Fruit fly (Drosophila melanogaster) whole organism, embryonic: ENCODE data around the gene CG12171.

Source experiments
- Adf1 ChIP-seq: fragments of 200-800 bp; sonication (Bioruptor generic); IDR thresholded peaks from 2 replicates; pipeline ENCODE4 v1.3.6; 2022; ENCODE audit warnings: missing biosample characterization, missing genetic modification characterization
- Aef1 ChIP-seq: fragments of 200-800 bp; sonication (Bioruptor generic); IDR thresholded peaks from 3 replicates; pipeline ENCODE4 v1.3.6; 2022; ENCODE audit warnings: missing biosample characterization, missing genetic modification characterization
- Asciz ChIP-seq: fragments of 200-800 bp; sonication (Bioruptor generic); optimal IDR thresholded peaks from 2 replicates; lab custom pipeline; 2017; ENCODE audit warnings: missing biosample characterization, mild to moderate bottlenecking, missing genetic modification characterization, missing genetic modification reagents
- BEAF-32 ChIP-seq: fragments of 200-800 bp; sonication (Bioruptor generic); optimal IDR thresholded peaks from 3 replicates; lab custom pipeline; 2017; ENCODE audit warnings: missing biosample characterization, missing genetic modification characterization, mild to moderate bottlenecking, moderate library complexity, missing genetic modification reagents
- C15 ChIP-seq: fragments of 200-800 bp; sonication (Bioruptor generic); IDR thresholded peaks from 3 replicates; pipeline ENCODE4 v1.3.6; 2022; ENCODE audit warnings: missing biosample characterization, missing genetic modification characterization
- CG10209 ChIP-seq: fragments of 200-800 bp; sonication (Bioruptor generic); optimal IDR thresholded peaks from 3 replicates; lab custom pipeline; 2017; ENCODE audit warnings: missing biosample characterization, mild to moderate bottlenecking, missing genetic modification characterization, missing genetic modification reagents
- CG10321 ChIP-seq: fragments of 200-800 bp; sonication (Bioruptor generic); IDR thresholded peaks from 2 replicates; pipeline ENCODE4 v1.3.6; 2022; ENCODE audit warnings: missing biosample characterization, missing genetic modification characterization
- CG10431 ChIP-seq: fragments of 200-800 bp; sonication (Bioruptor generic); optimal IDR thresholded peaks from 3 replicates; lab custom pipeline; 2018; ENCODE audit warnings: missing biosample characterization, mild to moderate bottlenecking, missing genetic modification characterization
- CG10565 ChIP-seq: fragments of 200-800 bp; sonication (Bioruptor generic); optimal IDR thresholded peaks from 3 replicates; lab custom pipeline; 2016; ENCODE audit warnings: missing biosample characterization, mild to moderate bottlenecking, missing genetic modification characterization
- CG11093 ChIP-seq: fragments of 200-800 bp; sonication (Bioruptor generic); IDR thresholded peaks from 3 replicates; pipeline ENCODE4 v1.3.6; 2022; ENCODE audit warnings: missing biosample characterization, missing genetic modification characterization
- CG11723 ChIP-seq: fragments of 200-800 bp; sonication (Bioruptor generic); optimal IDR thresholded peaks from 2 replicates; lab custom pipeline; 2017; ENCODE audit warnings: missing biosample characterization, mild to moderate bottlenecking, missing genetic modification characterization
- CG12769 ChIP-seq: fragments of 200-800 bp; sonication (Bioruptor generic); optimal IDR thresholded peaks from 2 replicates; lab custom pipeline; 2019; ENCODE audit warnings: missing biosample characterization, mild to moderate bottlenecking, missing genetic modification characterization, moderate library complexity
- CG14860 ChIP-seq: fragments of 200-800 bp; sonication (Bioruptor generic); IDR thresholded peaks from 3 replicates; pipeline ENCODE4 v1.3.6; 2022; ENCODE audit warnings: missing biosample characterization, missing genetic modification characterization; ENCODE audit not compliant: partially characterized antibody
- CG15479 ChIP-seq: fragments of 200-800 bp; sonication (Bioruptor generic); optimal IDR thresholded peaks from 3 replicates; lab custom pipeline; 2019; ENCODE audit warnings: missing biosample characterization, mild to moderate bottlenecking, missing genetic modification characterization, moderate library complexity
- CG15514 ChIP-seq: fragments of 200-800 bp; sonication (Bioruptor generic); optimal IDR thresholded peaks from 3 replicates; lab custom pipeline; 2017; ENCODE audit warnings: missing biosample characterization, missing genetic modification characterization, mild to moderate bottlenecking, moderate library complexity, missing genetic modification reagents
- CG1647 ChIP-seq: fragments of 200-800 bp; sonication (Bioruptor generic); optimal IDR thresholded peaks from 3 replicates; lab custom pipeline; 2016; ENCODE audit warnings: missing biosample characterization, missing genetic modification characterization
- CG2712 ChIP-seq: fragments of 200-800 bp; optimal IDR thresholded peaks from 3 replicates; lab custom pipeline; 2019; ENCODE audit warnings: missing biosample characterization, mild to moderate bottlenecking, missing genetic modification characterization, moderate library complexity
- CG2889 ChIP-seq: fragments of 200-800 bp; sonication (Bioruptor generic); IDR thresholded peaks from 3 replicates; pipeline ENCODE4 v1.3.6; 2022; ENCODE audit warnings: missing biosample characterization, missing genetic modification characterization
- CG32772 ChIP-seq: fragments of 200-800 bp; sonication (Bioruptor generic); IDR thresholded peaks from 2 replicates; pipeline ENCODE4 v1.3.6; 2022; ENCODE audit warnings: missing biosample characterization, missing genetic modification characterization
- CG3281 ChIP-seq: fragments of 200-800 bp; sonication (Bioruptor generic); optimal IDR thresholded peaks from 3 replicates; lab custom pipeline; 2017; ENCODE audit warnings: missing biosample characterization, mild to moderate bottlenecking, missing genetic modification characterization
- CG34376 ChIP-seq: fragments of 200-800 bp; sonication (Bioruptor generic); optimal IDR thresholded peaks from 2 replicates; lab custom pipeline; 2018; ENCODE audit warnings: missing biosample characterization, mild to moderate bottlenecking, missing genetic modification characterization
- CG3847 ChIP-seq: fragments of 200-800 bp; sonication (Bioruptor generic); IDR thresholded peaks from 2 replicates; pipeline ENCODE4 v1.3.6; 2022; ENCODE audit warnings: missing biosample characterization, missing genetic modification characterization
- CG4360 ChIP-seq: fragments of 200-800 bp; sonication (Bioruptor generic); IDR thresholded peaks from 2 replicates; pipeline ENCODE4 v1.3.6; 2022; ENCODE audit warnings: missing biosample characterization, missing genetic modification characterization
- CG7745 ChIP-seq: fragments of 200-800 bp; sonication (Bioruptor generic); optimal IDR thresholded peaks from 2 replicates; lab custom pipeline; 2018; ENCODE audit warnings: missing biosample characterization, mild to moderate bottlenecking, missing genetic modification characterization, moderate library complexity
- CG7928 ChIP-seq: fragments of 200-800 bp; sonication (Bioruptor generic); optimal IDR thresholded peaks from 2 replicates; lab custom pipeline; 2017; ENCODE audit warnings: missing biosample characterization, mild to moderate bottlenecking, missing genetic modification characterization
- CG8359 ChIP-seq: fragments of 200-800 bp; sonication (Bioruptor generic); optimal IDR thresholded peaks from 2 replicates; lab custom pipeline; 2017; ENCODE audit warnings: missing biosample characterization, mild to moderate bottlenecking, missing genetic modification characterization, borderline replicate concordance
- CG8924 ChIP-seq: fragments of 200-800 bp; optimal IDR thresholded peaks from 3 replicates; lab custom pipeline; 2019; ENCODE audit warnings: missing biosample characterization, mild to moderate bottlenecking, missing genetic modification characterization, moderate library complexity
- CG9437 ChIP-seq: fragments of 200-800 bp; sonication (Bioruptor generic); optimal IDR thresholded peaks from 2 replicates; lab custom pipeline; 2018; ENCODE audit warnings: missing biosample characterization, mild to moderate bottlenecking, missing genetic modification characterization
- D19A ChIP-seq: fragments of 200-800 bp; optimal IDR thresholded peaks from 3 replicates; lab custom pipeline; 2019; ENCODE audit warnings: missing biosample characterization, mild to moderate bottlenecking, missing genetic modification characterization, moderate library complexity
- Dad ChIP-seq: fragments of 200-800 bp; sonication (Bioruptor generic); optimal IDR thresholded peaks from 3 replicates; lab custom pipeline; 2016; ENCODE audit warnings: missing biosample characterization, missing genetic modification characterization
- Dek ChIP-seq: fragments of 200-800 bp; sonication (Bioruptor generic); optimal IDR thresholded peaks from 3 replicates; lab custom pipeline; 2019; ENCODE audit warnings: missing biosample characterization, mild to moderate bottlenecking, missing genetic modification characterization, moderate library complexity
- Dip2 ChIP-seq: fragments of 200-800 bp; sonication (Bioruptor generic); IDR thresholded peaks from 2 replicates; pipeline ENCODE4 v1.3.6; 2022; ENCODE audit warnings: missing biosample characterization, missing genetic modification characterization
- Fer2 ChIP-seq: fragments of 200-800 bp; sonication (Bioruptor generic); optimal IDR thresholded peaks from 2 replicates; lab custom pipeline; 2018; ENCODE audit warnings: missing biosample characterization, mild to moderate bottlenecking, missing genetic modification characterization, moderate library complexity
- Hey ChIP-seq: fragments of 200-800 bp; sonication (Bioruptor generic); optimal IDR thresholded peaks from 3 replicates; lab custom pipeline; 2018; ENCODE audit warnings: missing biosample characterization, mild to moderate bottlenecking, missing genetic modification characterization
- NC2β ChIP-seq: fragments of 200-800 bp; sonication (Bioruptor generic); optimal IDR thresholded peaks from 2 replicates; lab custom pipeline; 2016; ENCODE audit warnings: missing biosample characterization, missing genetic modification characterization
- Nf-YA ChIP-seq: fragments of 200-800 bp; sonication (Bioruptor generic); IDR thresholded peaks from 2 replicates; pipeline ENCODE4 v1.3.6; 2022; ENCODE audit warnings: missing biosample characterization, missing genetic modification characterization
- Nf-YC ChIP-seq: fragments of 200-800 bp; optimal IDR thresholded peaks from 3 replicates; lab custom pipeline; 2019; ENCODE audit warnings: missing biosample characterization, mild to moderate bottlenecking, missing genetic modification characterization, moderate library complexity
- Spps ChIP-seq: fragments of 200-800 bp; sonication (Bioruptor generic); optimal IDR thresholded peaks from 2 replicates; lab custom pipeline; 2018; ENCODE audit warnings: missing biosample characterization, mild to moderate bottlenecking, missing genetic modification characterization
- aop ChIP-seq: fragments of 200-800 bp; sonication (Bioruptor generic); IDR thresholded peaks from 2 replicates; pipeline ENCODE4 v1.3.6; 2022; ENCODE audit warnings: missing biosample characterization, missing genetic modification characterization
- ara ChIP-seq: fragments of 200-800 bp; sonication (Bioruptor generic); IDR thresholded peaks from 2 replicates; pipeline ENCODE4 v1.3.6; 2022; ENCODE audit warnings: missing biosample characterization, missing genetic modification characterization
- cad ChIP-seq: fragments of >200 bp; optimal IDR thresholded peaks from 2 replicates; lab custom pipeline; 2017; ENCODE audit warnings: missing biosample characterization, missing genetic modification characterization
- ewg ChIP-seq: fragments of 200-800 bp; sonication (Bioruptor generic); optimal IDR thresholded peaks from 3 replicates; lab custom pipeline; 2017; ENCODE audit warnings: mild to moderate bottlenecking, missing biosample characterization, missing genetic modification reagents, missing genetic modification characterization
- gcm ChIP-seq: fragments of 200-800 bp; sonication (Bioruptor generic); optimal IDR thresholded peaks from 2 replicates; lab custom pipeline; 2019; ENCODE audit warnings: missing biosample characterization, mild to moderate bottlenecking, missing genetic modification characterization, moderate library complexity
- gfzf ChIP-seq: fragments of 200-800 bp; sonication (Bioruptor generic); optimal IDR thresholded peaks from 2 replicates; lab custom pipeline; 2016; ENCODE audit warnings: missing biosample characterization, mild to moderate bottlenecking, missing genetic modification characterization, moderate library complexity
- gro ChIP-seq: fragments of 200-800 bp; sonication (Bioruptor generic); optimal IDR thresholded peaks from 2 replicates; lab custom pipeline; 2016; ENCODE audit warnings: missing biosample characterization, missing genetic modification characterization
- maf-S ChIP-seq: fragments of 200-800 bp; sonication (Bioruptor generic); optimal IDR thresholded peaks from 2 replicates; lab custom pipeline; 2016; ENCODE audit warnings: missing biosample characterization, missing genetic modification characterization
- phol ChIP-seq: fragments of 200-800 bp; sonication (Bioruptor generic); optimal IDR thresholded peaks from 3 replicates; lab custom pipeline; 2018; ENCODE audit warnings: missing biosample characterization, mild to moderate bottlenecking, missing genetic modification characterization, moderate library complexity
- psq ChIP-seq: fragments of 200-800 bp; sonication (Bioruptor generic); optimal IDR thresholded peaks from 2 replicates; lab custom pipeline; 2017; ENCODE audit warnings: missing biosample characterization, missing genetic modification characterization
- sim ChIP-seq: fragments of 200-800 bp; sonication (Bioruptor generic); IDR thresholded peaks from 2 replicates; pipeline ENCODE4 v1.3.6; 2022; ENCODE audit warnings: missing biosample characterization, missing genetic modification characterization
- sna ChIP-seq: fragments of 200-800 bp; sonication (Bioruptor generic); IDR thresholded peaks from 2 replicates; pipeline ENCODE4 v1.3.6; 2022; ENCODE audit warnings: missing biosample characterization, missing genetic modification characterization; ENCODE audit not compliant: partially characterized antibody
- unpg ChIP-seq: fragments of 200-800 bp; sonication (Bioruptor generic); optimal IDR thresholded peaks from 3 replicates; lab custom pipeline; 2018; ENCODE audit warnings: missing biosample characterization, mild to moderate bottlenecking, missing genetic modification characterization, moderate library complexity

Gene CG12171

DNA sequence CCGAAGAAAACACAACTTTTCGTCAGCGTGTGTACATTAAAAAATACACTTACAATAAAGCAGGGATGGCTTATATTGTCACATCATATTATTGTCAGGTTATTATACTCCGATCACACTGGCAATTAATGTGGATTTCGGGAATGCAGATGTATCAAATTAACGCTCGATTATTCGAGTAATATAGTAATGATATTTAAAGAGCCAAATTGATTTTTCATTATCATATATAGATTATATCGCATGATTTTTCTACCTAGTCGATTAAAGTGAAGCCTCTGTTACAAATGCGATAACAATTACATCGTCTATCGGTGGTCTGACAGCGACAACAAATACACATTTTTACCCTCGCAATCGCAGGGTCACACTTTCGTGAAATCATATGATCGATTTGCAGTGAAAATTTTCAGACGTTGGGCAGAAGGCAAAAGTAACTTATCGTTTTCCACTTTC, 42.0 kb upstream of the CG12171 start, which contains the start of the genes noi and Vha26 (continued):
- TF ChIP-seq Spps (tag; lab: Kevin White, UChicago) (peak; percentile 12), Dip2 (no peak), CG32772 (GFP tag; lab: Robert Waterston, UW) (no peak), ara (GFP tag; lab: Robert Waterston, UW) (no peak), gro (GFP tag; lab: Kevin White, UChicago) (no peak), NC2β (no peak), CG1647 (GFP tag; lab: Kevin White, UChicago) (no peak), CG8359 (GFP tag; lab: Kevin White, UChicago) (no peak), Fer2 (peak; percentile 8), sim (GFP tag; lab: Robert Waterston, UW) (no peak), CG34376 (GFP tag; lab: Kevin White, UChicago) (no peak), CG2889 (GFP tag; lab: Robert Waterston, UW) (no peak), Nf-YC (peak; percentile 57), CG3281 (peak; percentile 22), sna (GFP tag; lab: Robert Waterston, UW) (peak; percentile 37; the same call in 1 of the 2 replicates), C15 (no peak), CG11723 (GFP tag; lab: Kevin White, UChicago) (no peak), Nf-YA (GFP tag; lab: Robert Waterston, UW) (no peak), CG12769 (tag; lab: Kevin White, UChicago) (no peak), Dad (no peak), CG8924 (no peak), psq (no peak), Adf1 (0 out of 2 replicates have a peak, but pooled peaks have one; percentile 24), BEAF-32 (peak; percentile 77), CG4360 (GFP tag; lab: Robert Waterston, UW) (no peak), CG11093 (no peak), ewg (GFP tag; lab: Kevin White, UChicago) (no peak), CG2712 (tag; lab: Kevin White, UChicago) (peak; percentile 74), Hey (tag; lab: Kevin White, UChicago) (no peak), CG7745 (tag; lab: Kevin White, UChicago) (no peak), CG7928 (GFP tag; lab: Kevin White, UChicago) (peak; percentile 96), maf-S (GFP tag; lab: Kevin White, UChicago) (peak; percentile 6), gcm (GFP tag; lab: Kevin White, UChicago) (no peak), CG10321 (GFP tag; lab: Robert Waterston, UW) (no peak), Dek (no peak), Aef1 (GFP tag; lab: Robert Waterston, UW) (0 out of 3 replicates have a peak, but pooled peaks have one; percentile 25), CG10565 (GFP tag; lab: Kevin White, UChicago) (no peak), unpg (GFP tag; lab: Kevin White, UChicago) (no peak), Asciz (GFP tag; lab: Kevin White, UChicago) (no peak), CG3847 (GFP tag; lab: Robert Waterston, UW) (peak; percentile 45; the same call in 1 of the 2 replicates), aop (no peak), CG10431 (GFP tag; lab: Kevin White, UChicago) (no peak), cad (GFP tag; lab: Kevin White, UChicago) (no peak), CG15479 (GFP tag; lab: Kevin White, UChicago) (no peak), gfzf (GFP tag; lab: Kevin White, UChicago) (peak; percentile 68), CG15514 (GFP tag; lab: Kevin White, UChicago) (peak; percentile 73), CG9437 (GFP tag; lab: Kevin White, UChicago) (no peak), D19A (tag; lab: Kevin White, UChicago) (peak; percentile 95), CG14860 (GFP tag; lab: Robert Waterston, UW) (peak; percentile 36; the same call in 1 of the 3 replicates), CG10209 (GFP tag; lab: Kevin White, UChicago) (no peak), phol (tag; lab: Kevin White, UChicago) (peak; percentile 76)
